Fruit fly (Drosophila melanogaster): ENCODE results near the gene CG16986.
A peak's percentile ranks its signal among the peaks of the same experiment; 100 is the strongest.

CG16986 gene

dm6 chr3L:2629964-2630363 lies 29.8 kb downstream of the CG16986 start, which contains the start of gene Pxn:
Gene Pxn, minus strand, starts transcription at chr3L:2630064.
- TF ChIP-seq CG7101 (tag; optimal IDR thresholded peaks at IDR 0.05) = no peak
- no peak for TF ChIP-seq Mnt (GFP tag; optimal IDR thresholded peaks at IDR 0.05)
- no peak for TF ChIP-seq CG33017 (tag; optimal IDR thresholded peaks at IDR 0.05)
- no peak for TF ChIP-seq Crg-1 (GFP tag; optimal IDR thresholded peaks at IDR 0.05)
- TF ChIP-seq CG12768 (GFP tag; optimal IDR thresholded peaks at IDR 0.05) = no peak
- TF ChIP-seq cnc (optimal IDR thresholded peaks at IDR 0.05) = no peak
- no peak for TF ChIP-seq kay (GFP tag; ENCODE audit: borderline replicate concordance)

dm6 chr3L:2631406-2631805 lies 31.3 kb downstream of the CG16986 start, which contains the start of the genes CG42245 and MEP-1:
Gene CG42245, plus strand, starts transcription at chr3L:2631715.
Gene MEP-1, plus strand, starts transcription at chr3L:2631715.
- TF ChIP-seq toe (GFP tag; optimal IDR thresholded peaks at IDR 0.05) = peak; percentile 78
- TF ChIP-seq CG1620 (GFP tag; optimal IDR thresholded peaks at IDR 0.05) = peak; percentile 70
- peak; percentile 22 for TF ChIP-seq bab1 (GFP tag; optimal IDR thresholded peaks at IDR 0.05)
- TF ChIP-seq cic (GFP tag; optimal IDR thresholded peaks at IDR 0.05) = no peak
- peak; percentile 65 for TF ChIP-seq Hr96 (GFP tag; optimal IDR thresholded peaks at IDR 0.05)
- peak; percentile 51 for TF ChIP-seq CG11617 (GFP tag; optimal IDR thresholded peaks at IDR 0.05)
- TF ChIP-seq Crg-1 (GFP tag; optimal IDR thresholded peaks at IDR 0.05) = peak; percentile 53
- TF ChIP-seq kay (GFP tag; ENCODE audit: borderline replicate concordance) = no peak
- TF ChIP-seq cnc (optimal IDR thresholded peaks at IDR 0.05) = no peak
- peak; percentile 45 for TF ChIP-seq CG7045 (GFP tag; optimal IDR thresholded peaks at IDR 0.05)
- peak; percentile 52 for TF ChIP-seq pad (GFP tag; optimal IDR thresholded peaks at IDR 0.05)
- peak; percentile 37 for TF ChIP-seq Clk (GFP tag; optimal IDR thresholded peaks at IDR 0.05)
- TF ChIP-seq CG33017 (tag; optimal IDR thresholded peaks at IDR 0.05) = peak; percentile 59
- TF ChIP-seq Mnt (GFP tag; optimal IDR thresholded peaks at IDR 0.05) = peak; percentile 66
- peak; percentile 17 for TF ChIP-seq CG12768 (GFP tag; optimal IDR thresholded peaks at IDR 0.05)
- peak; percentile 64 for TF ChIP-seq CG14711 (tag; optimal IDR thresholded peaks at IDR 0.05)
- peak; percentile 61 for TF ChIP-seq CG5204 (GFP tag; optimal IDR thresholded peaks at IDR 0.05)
- TF ChIP-seq CG7101 (tag; optimal IDR thresholded peaks at IDR 0.05) = peak; percentile 67
- TF ChIP-seq ovo (GFP tag; optimal IDR thresholded peaks at IDR 0.05) = peak; percentile 24
- TF ChIP-seq tj (GFP tag; optimal IDR thresholded peaks at IDR 0.05) = no peak

- TF ChIP-seq CG14711 (tag; optimal IDR thresholded peaks at IDR 0.05) = no peak
- no peak for TF ChIP-seq CG33017 (tag; optimal IDR thresholded peaks at IDR 0.05)
- no peak for TF ChIP-seq toe (GFP tag; optimal IDR thresholded peaks at IDR 0.05)
- no peak for TF ChIP-seq Mnt (GFP tag; optimal IDR thresholded peaks at IDR 0.05)
- TF ChIP-seq CG11617 (GFP tag; optimal IDR thresholded peaks at IDR 0.05) = no peak
- no peak for TF ChIP-seq ovo (GFP tag; optimal IDR thresholded peaks at IDR 0.05)
- no peak for TF ChIP-seq tj (GFP tag; optimal IDR thresholded peaks at IDR 0.05)
Measured at dm6 chr3L:2632048-2632762, 32.1 kb downstream of the CG16986 start.

dm6 chr3L:2632763-2633100 lies 32.6 kb downstream of the CG16986 start:
- TF ChIP-seq CG12768 (GFP tag; optimal IDR thresholded peaks at IDR 0.05) (no peak), Mnt (GFP tag; optimal IDR thresholded peaks at IDR 0.05) (peak; percentile 8), CG1620 (GFP tag; optimal IDR thresholded peaks at IDR 0.05) (no peak), CG7101 (tag; optimal IDR thresholded peaks at IDR 0.05) (no peak), Hr96 (GFP tag; optimal IDR thresholded peaks at IDR 0.05) (no peak), CG5204 (GFP tag; optimal IDR thresholded peaks at IDR 0.05) (no peak), ovo (GFP tag; optimal IDR thresholded peaks at IDR 0.05) (no peak), tj (GFP tag; optimal IDR thresholded peaks at IDR 0.05) (peak; percentile 24), toe (GFP tag; optimal IDR thresholded peaks at IDR 0.05) (no peak), kay (GFP tag; ENCODE audit: borderline replicate concordance) (no peak), Crg-1 (GFP tag; optimal IDR thresholded peaks at IDR 0.05) (no peak), Clk (GFP tag; optimal IDR thresholded peaks at IDR 0.05) (no peak), CG7045 (GFP tag; optimal IDR thresholded peaks at IDR 0.05) (no peak), CG14711 (tag; optimal IDR thresholded peaks at IDR 0.05) (no peak), bab1 (GFP tag; optimal IDR thresholded peaks at IDR 0.05) (no peak), pad (GFP tag; optimal IDR thresholded peaks at IDR 0.05) (no peak), cnc (optimal IDR thresholded peaks at IDR 0.05) (no peak), cic (GFP tag; optimal IDR thresholded peaks at IDR 0.05) (peak; percentile 74), CG11617 (GFP tag; optimal IDR thresholded peaks at IDR 0.05) (no peak), CG33017 (tag; optimal IDR thresholded peaks at IDR 0.05) (no peak)

dm6 chr3L:2634929-2635799 lies 35.0 kb downstream of the CG16986 start:
- TF ChIP-seq cnc (optimal IDR thresholded peaks at IDR 0.05) (peak in 1 of 2 experiments; percentile 13), Clk (GFP tag; optimal IDR thresholded peaks at IDR 0.05) (peak; percentile 52), CG7101 (tag; optimal IDR thresholded peaks at IDR 0.05) (peak; percentile 86), CG14711 (tag; optimal IDR thresholded peaks at IDR 0.05) (peak; percentile 91), CG12768 (GFP tag; optimal IDR thresholded peaks at IDR 0.05) (peak; percentile 78), Crg-1 (GFP tag; optimal IDR thresholded peaks at IDR 0.05) (peak; percentile 88), CG33017 (tag; optimal IDR thresholded peaks at IDR 0.05) (peak; percentile 56), cic (GFP tag; optimal IDR thresholded peaks at IDR 0.05) (peak; percentile 97), CG7045 (GFP tag; optimal IDR thresholded peaks at IDR 0.05) (peak; percentile 78), pad (GFP tag; optimal IDR thresholded peaks at IDR 0.05) (peak; percentile 80), CG11617 (GFP tag; optimal IDR thresholded peaks at IDR 0.05) (peak; percentile 93), CG1620 (GFP tag; optimal IDR thresholded peaks at IDR 0.05) (peak; percentile 77), ovo (GFP tag; optimal IDR thresholded peaks at IDR 0.05) (peak; percentile 73), Hr96 (GFP tag; optimal IDR thresholded peaks at IDR 0.05) (peak; percentile 82), Mnt (GFP tag; optimal IDR thresholded peaks at IDR 0.05) (peak; percentile 93), kay (GFP tag; ENCODE audit: borderline replicate concordance) (peak; percentile 49), CG5204 (GFP tag; optimal IDR thresholded peaks at IDR 0.05) (peak; percentile 74), tj (GFP tag; optimal IDR thresholded peaks at IDR 0.05) (peak; percentile 96), bab1 (GFP tag; optimal IDR thresholded peaks at IDR 0.05) (peak; percentile 86), toe (GFP tag; optimal IDR thresholded peaks at IDR 0.05) (peak; percentile 67)
